Worm (Caenorhabditis elegans) whole organism, L3 larva: ENCODE data around the gene T28D6.3.

Source experiments
- aly-2 ChIP-seq: fragments of 150-350 bp; optimal IDR thresholded peaks from 2 replicates; lab custom pipeline; 2014; ENCODE audit warnings: missing biosample characterization, missing genetic modification characterization
- ceh-16 ChIP-seq: sonication (generic microtip); optimal IDR thresholded peaks from 2 replicates; lab custom pipeline; 2017; ENCODE audit warnings: missing biosample characterization, missing genetic modification characterization
- mdl-1 ChIP-seq: fragments of 150-350 bp; optimal IDR thresholded peaks from 2 replicates; lab custom pipeline; 2014; ENCODE audit warnings: missing biosample characterization, missing genetic modification characterization
- nhr-25 ChIP-seq: sonication (generic microtip); optimal IDR thresholded peaks from 2 replicates; lab custom pipeline; 2017; ENCODE audit warnings: missing biosample characterization, missing genetic modification characterization
- snpc-4 ChIP-seq: fragments of 150-350 bp; optimal IDR thresholded peaks from 2 replicates; lab custom pipeline; 2014; ENCODE audit warnings: missing biosample characterization, missing genetic modification characterization
- ztf-11 ChIP-seq: fragments of 150-350 bp; optimal IDR thresholded peaks from 2 replicates; lab custom pipeline; 2014; ENCODE audit warnings: missing biosample characterization, missing genetic modification characterization

ce11 chrIII:11371688-11372087 is 5.1 kb downstream of the T28D6.3 start, which contains the start of gene tba-7:
- no peak for TF ChIP-seq mdl-1 (tag; lab: Kevin White, UChicago)
- TF ChIP-seq ceh-16 (tag; lab: Kevin White, UChicago): no peak
- no peak for TF ChIP-seq aly-2 (tag; lab: Kevin White, UChicago)
- TF ChIP-seq nhr-25: no peak
- TF ChIP-seq snpc-4 (tag; lab: Kevin White, UChicago): no peak
- TF ChIP-seq ztf-11 (tag; lab: Kevin White, UChicago): no peak
